Fruit fly (Drosophila melanogaster) whole organism, embryonic: Measurements from ENCODE around the gene CG43354.

ENCODE experiments used
- Blimp-1 ChIP-seq: fragments of 200-800 bp; sonication (Bioruptor generic); optimal IDR thresholded peaks from 3 replicates; lab custom pipeline; 2018; ENCODE audit warnings: missing biosample characterization, missing genetic modification characterization, mild to moderate bottlenecking, moderate library complexity, missing genetic modification reagents
- CG10321 ChIP-seq: fragments of 200-800 bp; sonication (Bioruptor generic); IDR thresholded peaks from 2 replicates; pipeline ENCODE4 v1.3.6; 2022; ENCODE audit warnings: missing biosample characterization, missing genetic modification characterization
- CG11247 ChIP-seq: fragments of 200-800 bp; sonication (Bioruptor generic); IDR thresholded peaks from 2 replicates; pipeline ENCODE4 v1.3.6; 2022; ENCODE audit warnings: missing biosample characterization, missing genetic modification characterization
- CG11504 ChIP-seq: fragments of 200-800 bp; sonication (Bioruptor generic); optimal IDR thresholded peaks from 3 replicates; lab custom pipeline; 2019; ENCODE audit warnings: missing biosample characterization, mild to moderate bottlenecking, missing genetic modification characterization, moderate library complexity
- CG12155 ChIP-seq: fragments of 200-800 bp; sonication (Bioruptor generic); optimal IDR thresholded peaks from 3 replicates; lab custom pipeline; 2016; ENCODE audit warnings: missing biosample characterization, missing genetic modification characterization
- CG12769 ChIP-seq: fragments of 200-800 bp; sonication (Bioruptor generic); optimal IDR thresholded peaks from 2 replicates; lab custom pipeline; 2019; ENCODE audit warnings: missing biosample characterization, mild to moderate bottlenecking, missing genetic modification characterization, moderate library complexity
- CG14860 ChIP-seq: fragments of 200-800 bp; sonication (Bioruptor generic); IDR thresholded peaks from 3 replicates; pipeline ENCODE4 v1.3.6; 2022; ENCODE audit warnings: missing biosample characterization, missing genetic modification characterization; ENCODE audit not compliant: partially characterized antibody
- CG1832 ChIP-seq: fragments of 200-800 bp; sonication (Bioruptor generic); optimal IDR thresholded peaks from 2 replicates; lab custom pipeline; 2017; ENCODE audit warnings: missing biosample characterization, mild to moderate bottlenecking, missing genetic modification characterization, inconsistent platforms
- CG3281 ChIP-seq: fragments of 200-800 bp; sonication (Bioruptor generic); optimal IDR thresholded peaks from 3 replicates; lab custom pipeline; 2017; ENCODE audit warnings: missing biosample characterization, mild to moderate bottlenecking, missing genetic modification characterization
- CG3838 ChIP-seq: fragments of 200-800 bp; sonication (Bioruptor generic); optimal IDR thresholded peaks from 3 replicates; lab custom pipeline; 2016; ENCODE audit warnings: missing biosample characterization, missing genetic modification characterization
- CG6254 ChIP-seq: fragments of 200-800 bp; sonication (Bioruptor generic); optimal IDR thresholded peaks from 3 replicates; lab custom pipeline; 2017; ENCODE audit warnings: mild to moderate bottlenecking, missing biosample characterization, missing genetic modification reagents, missing genetic modification characterization
- CG7745 ChIP-seq: fragments of 200-800 bp; sonication (Bioruptor generic); optimal IDR thresholded peaks from 2 replicates; lab custom pipeline; 2018; ENCODE audit warnings: missing biosample characterization, mild to moderate bottlenecking, missing genetic modification characterization, moderate library complexity
- CG7928 ChIP-seq: fragments of 200-800 bp; sonication (Bioruptor generic); optimal IDR thresholded peaks from 2 replicates; lab custom pipeline; 2017; ENCODE audit warnings: missing biosample characterization, mild to moderate bottlenecking, missing genetic modification characterization
- CG8089 ChIP-seq: fragments of 200-800 bp; sonication (Bioruptor generic); optimal IDR thresholded peaks from 3 replicates; lab custom pipeline; 2016; ENCODE audit warnings: missing biosample characterization, missing genetic modification characterization
- CG8924 ChIP-seq: fragments of 200-800 bp; optimal IDR thresholded peaks from 3 replicates; lab custom pipeline; 2019; ENCODE audit warnings: missing biosample characterization, mild to moderate bottlenecking, missing genetic modification characterization, moderate library complexity
- CG9215 ChIP-seq: fragments of 200-800 bp; sonication (Bioruptor generic); IDR thresholded peaks from 2 replicates; pipeline ENCODE4 v1.3.6; 2022; ENCODE audit warnings: missing biosample characterization, missing genetic modification characterization
- CG9727 ChIP-seq: fragments of 200-800 bp; sonication (Bioruptor generic); optimal IDR thresholded peaks from 3 replicates; lab custom pipeline; 2017; ENCODE audit warnings: missing biosample characterization, mild to moderate bottlenecking, missing genetic modification characterization
- CG9797 ChIP-seq: fragments of 200-800 bp; sonication (Bioruptor generic); optimal IDR thresholded peaks from 3 replicates; lab custom pipeline; 2018; ENCODE audit warnings: missing biosample characterization, mild to moderate bottlenecking, missing genetic modification characterization
- D ChIP-seq, 2 experiments: fragments of 200-800 bp in 1 of 2; fragments of >200 bp in 1 of 2; sonication (Bioruptor generic) in 1 of 2; optimal IDR thresholded peaks; 2 replicates in 1 of 2; 3 replicates in 1 of 2; lab custom pipeline; 2017; ENCODE audit warnings: mild to moderate bottlenecking in 1 of 2, missing biosample characterization in 1 of 2, missing genetic modification characterization in 1 of 2, missing genetic modification reagents in 1 of 2
- Fer1 ChIP-seq: fragments of 200-800 bp; sonication (Bioruptor generic); optimal IDR thresholded peaks from 2 replicates; lab custom pipeline; 2017; ENCODE audit warnings: missing biosample characterization, mild to moderate bottlenecking, missing genetic modification characterization
- HLH4C ChIP-seq: fragments of 200-800 bp; sonication (Bioruptor generic); IDR thresholded peaks from 3 replicates; pipeline ENCODE4 v1.3.6; 2022; ENCODE audit warnings: missing biosample characterization, missing genetic modification characterization; ENCODE audit not compliant: partially characterized antibody
- MBD-R2 ChIP-seq: fragments of 200-800 bp; sonication (Bioruptor generic); IDR thresholded peaks from 2 replicates; pipeline ENCODE4 v1.3.6; 2022; ENCODE audit warnings: missing biosample characterization, missing genetic modification characterization
- Nf-YA ChIP-seq: fragments of 200-800 bp; sonication (Bioruptor generic); IDR thresholded peaks from 2 replicates; pipeline ENCODE4 v1.3.6; 2022; ENCODE audit warnings: missing biosample characterization, missing genetic modification characterization
- Scr ChIP-seq: fragments of 200-800 bp; sonication (Bioruptor generic); IDR thresholded peaks from 2 replicates; pipeline ENCODE4 v1.3.6; 2022; ENCODE audit warnings: missing biosample characterization, missing genetic modification characterization; ENCODE audit not compliant: partially characterized antibody
- Spps ChIP-seq: fragments of 200-800 bp; sonication (Bioruptor generic); optimal IDR thresholded peaks from 2 replicates; lab custom pipeline; 2018; ENCODE audit warnings: missing biosample characterization, mild to moderate bottlenecking, missing genetic modification characterization
- Ssrp ChIP-seq: fragments of 200-800 bp; sonication (Bioruptor generic); optimal IDR thresholded peaks from 2 replicates; lab custom pipeline; 2018; ENCODE audit warnings: missing biosample characterization, mild to moderate bottlenecking, missing genetic modification characterization, moderate library complexity
- Taf1 ChIP-seq: fragments of 200-800 bp; sonication (Bioruptor generic); IDR thresholded peaks from 2 replicates; pipeline ENCODE4 v1.3.6; 2022; ENCODE audit warnings: missing biosample characterization, missing genetic modification characterization
- bcd ChIP-seq: fragments of 200-800 bp; sonication (Bioruptor generic); optimal IDR thresholded peaks from 2 replicates; lab custom pipeline; 2017; ENCODE audit warnings: missing biosample characterization, mild to moderate bottlenecking, missing genetic modification characterization
- bsh ChIP-seq, 2 experiments: fragments of 200-800 bp; sonication (Bioruptor generic); optimal IDR thresholded peaks; 2 replicates each; lab custom pipeline; 2017 to 2018; ENCODE audit warnings: mild to moderate bottlenecking in 2 of 2, missing biosample characterization in 2 of 2, missing genetic modification characterization in 2 of 2, moderate library complexity in 1 of 2
- cg ChIP-seq: fragments of 200-800 bp; sonication (Bioruptor generic); optimal IDR thresholded peaks from 3 replicates; lab custom pipeline; 2019; ENCODE audit warnings: missing biosample characterization, mild to moderate bottlenecking, missing genetic modification characterization, moderate library complexity
- ci ChIP-seq: fragments of 200-800 bp; sonication (Bioruptor generic); IDR thresholded peaks from 3 replicates; pipeline ENCODE4 v1.3.6; 2022; ENCODE audit warnings: missing biosample characterization, missing genetic modification characterization
- en ChIP-seq: fragments of 200-800 bp; sonication (Bioruptor generic); optimal IDR thresholded peaks from 2 replicates; lab custom pipeline; 2016; ENCODE audit warnings: missing biosample characterization, missing genetic modification characterization
- ham ChIP-seq: fragments of 200-800 bp; sonication (Bioruptor generic); IDR thresholded peaks from 2 replicates; pipeline ENCODE4 v1.3.6; 2022; ENCODE audit warnings: missing biosample characterization, missing genetic modification characterization
- ind ChIP-seq: fragments of 200-800 bp; sonication (Bioruptor generic); optimal IDR thresholded peaks from 3 replicates; lab custom pipeline; 2016; ENCODE audit warnings: missing biosample characterization, missing genetic modification characterization
- jing ChIP-seq: fragments of 200-800 bp; sonication (Bioruptor generic); optimal IDR thresholded peaks from 2 replicates; lab custom pipeline; 2018; ENCODE audit warnings: missing biosample characterization, mild to moderate bottlenecking, missing genetic modification characterization
- kah ChIP-seq: fragments of 200-800 bp; sonication (Bioruptor generic); optimal IDR thresholded peaks from 2 replicates; lab custom pipeline; 2018; ENCODE audit warnings: missing biosample characterization, mild to moderate bottlenecking, missing genetic modification characterization
- lab ChIP-seq: fragments of 200-800 bp; sonication (Bioruptor generic); optimal IDR thresholded peaks from 3 replicates; lab custom pipeline; 2017; ENCODE audit warnings: missing biosample characterization, missing genetic modification characterization, mild to moderate bottlenecking, moderate library complexity, missing genetic modification reagents
- nmo ChIP-seq: fragments of 200-800 bp; sonication (Bioruptor generic); optimal IDR thresholded peaks from 2 replicates; lab custom pipeline; 2018; ENCODE audit warnings: missing biosample characterization, mild to moderate bottlenecking, missing genetic modification characterization, moderate library complexity
- oc ChIP-seq: fragments of 200-800 bp; sonication (Bioruptor generic); optimal IDR thresholded peaks from 2 replicates; lab custom pipeline; 2018; ENCODE audit warnings: missing biosample characterization, mild to moderate bottlenecking, missing genetic modification characterization, moderate library complexity
- pita ChIP-seq: fragments of 200-800 bp; sonication (Bioruptor generic); optimal IDR thresholded peaks from 2 replicates; lab custom pipeline; 2017; ENCODE audit warnings: missing biosample characterization, mild to moderate bottlenecking, missing genetic modification characterization
- pros ChIP-seq: fragments of 200-800 bp; sonication (Bioruptor generic); optimal IDR thresholded peaks from 3 replicates; lab custom pipeline; 2019; ENCODE audit warnings: missing biosample characterization, mild to moderate bottlenecking, missing genetic modification characterization, moderate library complexity
- ranshi ChIP-seq: fragments of 200-800 bp; sonication (Bioruptor generic); IDR thresholded peaks from 2 replicates; pipeline ENCODE4 v1.3.6; 2022; ENCODE audit warnings: missing biosample characterization, missing genetic modification characterization
- sc ChIP-seq, 3 experiments: fragments of >200 bp in 2 of 3; fragments of 200-800 bp in 1 of 3; sonication (Bioruptor generic) in 1 of 3; optimal IDR thresholded peaks; 2 replicates in 2 of 3; 3 replicates in 1 of 3; lab custom pipeline; 2017; ENCODE audit warnings: mild to moderate bottlenecking in 1 of 3, missing biosample characterization in 1 of 3, missing genetic modification characterization in 1 of 3, missing genetic modification reagents in 1 of 3
- slbo ChIP-seq: fragments of 200-800 bp; sonication (Bioruptor generic); IDR thresholded peaks from 2 replicates; pipeline ENCODE4 v1.3.6; 2022; ENCODE audit warnings: missing biosample characterization, missing genetic modification characterization
- sqz ChIP-seq: fragments of 200-800 bp; sonication (Bioruptor generic); optimal IDR thresholded peaks from 3 replicates; lab custom pipeline; 2018; ENCODE audit warnings: missing biosample characterization, mild to moderate bottlenecking, missing genetic modification characterization
- ttk ChIP-seq: fragments of 200-800 bp; sonication (Bioruptor generic); IDR thresholded peaks from 2 replicates; pipeline ENCODE4 v2.1.2; 2022; ENCODE audit warnings: missing biosample characterization, missing genetic modification characterization
- vnd ChIP-seq: fragments of 200-800 bp; sonication (Bioruptor generic); IDR thresholded peaks from 3 replicates; pipeline ENCODE4 v1.3.6; 2022; ENCODE audit warnings: missing biosample characterization, missing genetic modification characterization; ENCODE audit not compliant: partially characterized antibody
- zfh2 ChIP-seq: fragments of 200-800 bp; sonication (Bioruptor generic); optimal IDR thresholded peaks from 2 replicates; lab custom pipeline; 2016; ENCODE audit warnings: missing biosample characterization, missing genetic modification characterization

Gene CG43354

DNA sequence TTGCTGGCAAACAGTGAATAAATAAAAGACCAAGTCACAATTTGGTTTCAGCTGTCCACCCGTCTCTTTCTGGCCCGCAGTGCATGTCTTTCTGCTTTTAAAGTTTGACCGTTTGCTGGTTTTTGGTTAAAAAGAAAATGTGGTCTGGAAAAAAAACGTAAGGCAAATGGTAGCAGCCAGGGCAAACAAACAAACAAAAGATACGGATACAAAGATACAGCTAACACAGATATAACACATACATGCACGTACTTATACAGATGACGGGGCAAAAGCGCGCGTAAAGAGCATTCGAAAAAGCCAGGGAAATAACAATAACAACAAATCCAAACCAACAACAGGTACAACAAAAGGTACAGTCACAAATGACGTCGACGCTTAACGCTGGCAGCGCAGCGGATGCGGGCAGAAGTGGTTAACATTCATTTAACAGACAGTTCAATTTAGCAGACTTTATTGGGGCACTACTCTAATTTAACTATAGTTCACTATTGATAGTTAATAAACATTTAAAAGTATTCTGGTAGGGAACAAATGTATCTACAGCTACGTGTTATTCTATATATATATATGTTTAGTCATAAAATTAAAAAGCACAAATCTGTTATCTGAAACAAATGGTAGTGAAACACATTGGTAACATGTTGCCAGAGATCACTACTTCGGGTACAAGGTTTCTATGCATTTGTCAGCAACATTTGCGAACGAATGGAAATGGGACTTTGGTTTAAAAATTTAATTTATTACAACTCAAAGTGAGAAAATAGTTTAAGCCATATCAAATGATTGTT is 4.9 kb upstream of the CG43354 start:
- TF ChIP-seq CG14860 (GFP tag; lab: Robert Waterston, UW) (no peak), pros (peak; percentile 58), Fer1 (GFP tag; lab: Kevin White, UChicago) (no peak), CG10321 (GFP tag; lab: Robert Waterston, UW) (no peak), jing (GFP tag; lab: Kevin White, UChicago) (no peak), CG1832 (GFP tag; lab: Kevin White, UChicago) (no peak), sqz (GFP tag; lab: Kevin White, UChicago) (peak; percentile 77), nmo (GFP tag; lab: Kevin White, UChicago) (no peak), vnd (GFP tag; lab: Robert Waterston, UW) (no peak), CG3281 (no peak), CG9215 (GFP tag; lab: Robert Waterston, UW) (no peak), ind (no peak), D (optimal IDR thresholded peaks at IDR 0.05; lab: Kevin White, UChicago) (no peak), D (GFP tag; optimal IDR thresholded peaks at IDR 0.05; lab: Kevin White, UChicago) (no peak), CG6254 (GFP tag; lab: Kevin White, UChicago) (no peak), HLH4C (GFP tag; lab: Robert Waterston, UW) (no peak), pita (GFP tag; lab: Kevin White, UChicago) (no peak), CG8924 (peak; percentile 2), en (GFP tag; lab: Kevin White, UChicago) (no peak), CG11247 (GFP tag; lab: Robert Waterston, UW) (no peak), CG3838 (no peak), ci (peak; percentile 31; the same call in 1 of the 3 replicates), zfh2 (GFP tag; lab: Kevin White, UChicago) (no peak), ttk (GFP tag; lab: Robert Waterston, UW) (no peak), sc (optimal IDR thresholded peaks at IDR 0.05; lab: Kevin White, UChicago) (no peak), sc (GFP tag; optimal IDR thresholded peaks at IDR 0.05; lab: Kevin White, UChicago) (no peak), Scr (GFP tag; lab: Robert Waterston, UW) (no peak), CG12155 (GFP tag; lab: Kevin White, UChicago) (no peak), slbo (GFP tag; lab: Robert Waterston, UW) (no peak), lab (GFP tag; lab: Kevin White, UChicago) (no peak), CG12769 (peak; percentile 36), kah (GFP tag; lab: Kevin White, UChicago) (no peak), Nf-YA (GFP tag; lab: Robert Waterston, UW) (no peak), oc (peak; percentile 68), CG8089 (GFP tag; lab: Kevin White, UChicago) (no peak), cg (GFP tag; lab: Kevin White, UChicago) (peak; percentile 76), CG9727 (no peak), CG9797 (GFP tag; lab: Kevin White, UChicago) (no peak), CG7928 (no peak), bsh (GFP tag; optimal IDR thresholded peaks at IDR 0.05; lab: Kevin White, UChicago) (no peak), ranshi (no peak), ham (GFP tag; lab: Robert Waterston, UW) (no peak), CG11504 (tag; lab: Kevin White, UChicago) (peak; percentile 99), Spps (no peak), MBD-R2 (GFP tag; lab: Robert Waterston, UW) (no peak), CG7745 (tag; lab: Kevin White, UChicago) (no peak), Taf1 (GFP tag; lab: Robert Waterston, UW) (no peak), Blimp-1 (GFP tag; lab: Kevin White, UChicago) (peak; percentile 85), Ssrp (tag; lab: Kevin White, UChicago) (no peak), bcd (GFP tag; lab: Kevin White, UChicago) (no peak)
